Worm (Caenorhabditis elegans) whole organism, L4/young adult: ENCODE data around the gene Y40B10A.9.

Experiments used
- dao-5 ChIP-seq: sonication (generic microtip); optimal IDR thresholded peaks from 2 replicates; lab custom pipeline; 2016; ENCODE audit warnings: missing genotype, missing genetic modification characterization, moderate library complexity, missing compliant biosample characterization
- him-1 ChIP-seq: sonication (generic microtip); optimal IDR thresholded peaks from 2 replicates; lab custom pipeline; 2016; ENCODE audit warnings: missing genotype, missing genetic modification reagents, missing genetic modification characterization, missing compliant biosample characterization

- TF ChIP-seq him-1 (tag; lab: Kevin White, UChicago) (no peak), dao-5 (tag; lab: Kevin White, UChicago) (no peak)
Observed at ce11 chrV:2105976-2106375, 33.3 kb upstream of the Y40B10A.9 start, which contains the start of gene F22F7.4.
